Worm (Caenorhabditis elegans) whole organism, L3 larva: Measurements from ENCODE around the gene T20G5.12.
A peak's percentile ranks its signal among the peaks of the same experiment; 100 is the strongest.

Experiments
- R02D3.7 ChIP-seq: fragments of 150-350 bp; optimal IDR thresholded peaks from 2 replicates; lab custom pipeline; 2014; ENCODE audit warnings: missing biosample characterization, missing genetic modification characterization
- ceh-28 ChIP-seq: fragments of 150-350 bp; optimal IDR thresholded peaks from 2 replicates; lab custom pipeline; 2014; ENCODE audit warnings: missing biosample characterization, missing genetic modification reagents, missing genetic modification characterization
- ceh-82 ChIP-seq: fragments of 150-350 bp; optimal IDR thresholded peaks from 2 replicates; lab custom pipeline; 2014; ENCODE audit warnings: missing biosample characterization, missing genetic modification characterization
- ceh-9 ChIP-seq: sonication (generic microtip); optimal IDR thresholded peaks from 2 replicates; lab custom pipeline; 2018; ENCODE audit warnings: missing biosample characterization, missing genetic modification characterization
- daf-12 ChIP-seq: fragments of 150-350 bp; optimal IDR thresholded peaks from 2 replicates; lab custom pipeline; 2014; ENCODE audit warnings: missing biosample characterization, missing genetic modification reagents, missing genetic modification characterization
- egl-5 ChIP-seq: fragments of 150-350 bp; optimal IDR thresholded peaks from 2 replicates; lab custom pipeline; 2017; ENCODE audit warnings: missing biosample characterization, missing genetic modification reagents, missing genetic modification characterization, inconsistent platforms
- elt-1 ChIP-seq: fragments of 150-350 bp; optimal IDR thresholded peaks from 2 replicates; lab custom pipeline; 2014; ENCODE audit warnings: missing biosample characterization, missing genetic modification characterization
- elt-2 ChIP-seq: sonication (generic microtip); optimal IDR thresholded peaks from 2 replicates; lab custom pipeline; 2016; ENCODE audit warnings: missing genetic modification reagents, mild to moderate bottlenecking, missing genetic modification characterization, missing compliant biosample characterization
- elt-3 ChIP-seq, 3 experiments: fragments of 150-350 bp in 1 of 3; sonication (generic microtip) in 2 of 3; optimal IDR thresholded peaks; 2 replicates in 2 of 3; 4 replicates in 1 of 3; lab custom pipeline; 2014 to 2017; ENCODE audit warnings: missing biosample characterization in 3 of 3, missing genetic modification characterization in 3 of 3
- eor-1 ChIP-seq, 2 experiments: fragments of 150-350 bp; optimal IDR thresholded peaks; 2 replicates each; lab custom pipeline; 2014 to 2018; ENCODE audit warnings: missing biosample characterization in 2 of 2, missing genetic modification characterization in 2 of 2
- fkh-10 ChIP-seq: sonication (generic microtip); optimal IDR thresholded peaks from 2 replicates; lab custom pipeline; 2017; ENCODE audit warnings: missing biosample characterization, missing genetic modification reagents, missing genetic modification characterization
- fos-1 ChIP-seq: fragments of 150-350 bp; optimal IDR thresholded peaks from 2 replicates; lab custom pipeline; 2014; ENCODE audit warnings: missing biosample characterization, missing genetic modification characterization
- jun-1 ChIP-seq: fragments of 150-350 bp; optimal IDR thresholded peaks from 2 replicates; lab custom pipeline; 2014; ENCODE audit warnings: missing biosample characterization, missing genetic modification reagents, missing genetic modification characterization
- lin-39 ChIP-seq: fragments of 150-350 bp; optimal IDR thresholded peaks from 2 replicates; lab custom pipeline; 2018; ENCODE audit warnings: missing biosample characterization, missing genetic modification reagents, missing genetic modification characterization
- lsy-12 ChIP-seq: sonication (generic microtip); optimal IDR thresholded peaks from 2 replicates; lab custom pipeline; 2016; ENCODE audit warnings: mild to moderate bottlenecking, missing genetic modification characterization, missing compliant biosample characterization
- mml-1 ChIP-seq: fragments of 150-350 bp; sonication (generic microtip); optimal IDR thresholded peaks from 3 replicates; lab custom pipeline; 2014; ENCODE audit warnings: missing biosample characterization, missing genetic modification characterization
- nhr-11 ChIP-seq: fragments of 150-350 bp; optimal IDR thresholded peaks from 2 replicates; lab custom pipeline; 2014; ENCODE audit warnings: missing biosample characterization, missing genetic modification characterization
- nhr-12 ChIP-seq: fragments of 150-350 bp; optimal IDR thresholded peaks from 2 replicates; lab custom pipeline; 2014; ENCODE audit warnings: missing biosample characterization, missing genetic modification characterization
- nhr-23 ChIP-seq: fragments of 150-350 bp; optimal IDR thresholded peaks from 2 replicates; lab custom pipeline; 2014; ENCODE audit warnings: missing biosample characterization, missing genetic modification reagents, missing genetic modification characterization
- nhr-237 ChIP-seq: fragments of 150-350 bp; optimal IDR thresholded peaks from 2 replicates; lab custom pipeline; 2014; ENCODE audit warnings: missing biosample characterization, missing genetic modification characterization
- nhr-25 ChIP-seq: sonication (generic microtip); optimal IDR thresholded peaks from 2 replicates; lab custom pipeline; 2017; ENCODE audit warnings: missing biosample characterization, missing genetic modification characterization
- nhr-28 ChIP-seq: fragments of 150-350 bp; optimal IDR thresholded peaks from 2 replicates; lab custom pipeline; 2014; ENCODE audit warnings: missing biosample characterization, missing genetic modification characterization
- nhr-67 ChIP-seq: fragments of 150-350 bp; optimal IDR thresholded peaks from 2 replicates; lab custom pipeline; 2014; ENCODE audit warnings: missing biosample characterization, missing genetic modification characterization
- nhr-76 ChIP-seq: fragments of 150-350 bp; sonication (generic microtip); optimal IDR thresholded peaks from 5 replicates; lab custom pipeline; 2014; ENCODE audit warnings: missing biosample characterization, missing genetic modification characterization
- pha-4 ChIP-seq: fragments of 150-350 bp; optimal IDR thresholded peaks from 2 replicates; lab custom pipeline; 2014; ENCODE audit warnings: missing biosample characterization, missing genetic modification reagents, missing genetic modification characterization
- pqm-1 ChIP-seq: fragments of 150-350 bp; optimal IDR thresholded peaks from 2 replicates; lab custom pipeline; 2017; ENCODE audit warnings: missing biosample characterization, missing genetic modification characterization, inconsistent platforms
- sea-2 ChIP-seq: fragments of 150-350 bp; sonication (generic microtip); optimal IDR thresholded peaks from 4 replicates; lab custom pipeline; 2014; ENCODE audit warnings: missing biosample characterization, missing genetic modification reagents, missing genetic modification characterization
- snpc-4 ChIP-seq: fragments of 150-350 bp; optimal IDR thresholded peaks from 2 replicates; lab custom pipeline; 2014; ENCODE audit warnings: missing biosample characterization, missing genetic modification characterization
- tbx-2 ChIP-seq: sonication (generic microtip); optimal IDR thresholded peaks from 2 replicates; lab custom pipeline; 2016; ENCODE audit warnings: mild to moderate bottlenecking, missing genetic modification characterization, missing compliant biosample characterization
- unc-39 ChIP-seq: sonication (generic microtip); optimal IDR thresholded peaks from 4 replicates; lab custom pipeline; 2017; ENCODE audit warnings: missing biosample characterization, missing genetic modification characterization
- unc-62 ChIP-seq: fragments of 150-350 bp; sonication (generic microtip); optimal IDR thresholded peaks from 4 replicates; lab custom pipeline; 2014; ENCODE audit warnings: missing biosample characterization, missing genetic modification reagents, missing genetic modification characterization
- zag-1 ChIP-seq: fragments of 150-350 bp; optimal IDR thresholded peaks from 2 replicates; lab custom pipeline; 2014; ENCODE audit warnings: missing biosample characterization, missing genetic modification characterization
- ztf-11 ChIP-seq: fragments of 150-350 bp; optimal IDR thresholded peaks from 2 replicates; lab custom pipeline; 2014; ENCODE audit warnings: missing biosample characterization, missing genetic modification characterization

The T20G5.12 gene

DNA sequence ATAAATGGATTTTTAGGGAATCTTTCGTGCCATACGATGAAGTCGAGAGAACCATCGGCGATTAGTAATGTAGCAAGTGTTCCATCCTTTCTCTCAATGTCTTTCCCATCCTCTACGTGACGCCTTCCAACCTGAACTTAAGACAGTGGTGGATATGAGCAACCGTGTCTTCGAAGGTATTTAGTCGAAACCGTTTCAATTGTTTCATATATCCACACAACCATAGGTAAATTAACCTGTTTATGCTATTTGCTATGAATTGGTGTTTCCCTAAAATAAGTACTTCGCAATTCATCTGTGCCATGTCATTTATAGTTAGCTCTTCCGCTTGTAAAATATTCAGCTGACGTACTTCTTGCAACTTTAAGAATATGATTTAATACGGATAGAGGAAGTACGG, 5.5 kb upstream of the T20G5.12 start:
- TF ChIP-seq pqm-1 (tag; lab: Kevin White, UChicago) (no peak), elt-1 (tag; lab: Kevin White, UChicago) (no peak), R02D3.7 (no peak), unc-62 (no peak), snpc-4 (tag; lab: Kevin White, UChicago) (no peak), tbx-2 (no peak), ztf-11 (no peak), elt-3 (tag; optimal IDR thresholded peaks at IDR 0.05; lab: Kevin White, UChicago) (no peak), ceh-28 (tag; lab: Kevin White, UChicago) (no peak), nhr-25 (tag; lab: Kevin White, UChicago) (no peak), ceh-9 (no peak), mml-1 (tag; lab: Kevin White, UChicago) (no peak), nhr-11 (tag; lab: Kevin White, UChicago) (no peak), fkh-10 (GFP tag; lab: Kevin White, UChicago) (no peak)

DNA sequence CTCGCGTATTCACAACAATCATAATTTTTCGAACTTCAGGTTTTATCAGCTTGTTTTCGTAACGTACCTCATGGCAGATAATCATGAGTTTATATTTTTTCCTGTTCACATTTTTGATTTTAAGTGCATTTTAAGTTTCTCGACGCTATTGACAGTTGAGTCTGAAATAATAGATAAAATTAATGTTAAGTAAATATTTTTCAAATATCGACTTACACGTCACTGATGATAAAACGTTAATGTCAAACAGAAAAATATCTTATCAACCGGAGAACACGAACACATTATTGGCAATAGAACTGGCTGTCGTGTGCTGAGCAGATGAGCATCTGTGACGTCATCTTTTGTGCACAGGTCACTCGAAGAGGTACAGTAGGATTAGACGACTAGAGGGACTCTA, 4.6 kb upstream of the T20G5.12 start:
- TF ChIP-seq ztf-11 (no peak), daf-12 (tag; lab: Kevin White, UChicago) (no peak), fkh-10 (GFP tag; lab: Kevin White, UChicago) (no peak), ceh-28 (tag; lab: Kevin White, UChicago) (no peak), pha-4 (tag; lab: Kevin White, UChicago) (peak; percentile 76), elt-2 (tag; lab: Kevin White, UChicago) (peak; percentile 56), unc-39 (no peak), lin-39 (no peak), nhr-25 (tag; lab: Kevin White, UChicago) (no peak), nhr-23 (tag; lab: Kevin White, UChicago) (no peak), nhr-11 (tag; lab: Kevin White, UChicago) (no peak), nhr-76 (tag; lab: Kevin White, UChicago) (no peak), lsy-12 (tag; lab: Kevin White, UChicago) (no peak), unc-62 (no peak), sea-2 (no peak), fos-1 (tag; lab: Kevin White, UChicago) (no peak), ceh-82 (tag; lab: Kevin White, UChicago) (no peak), pqm-1 (tag; lab: Kevin White, UChicago) (peak; percentile 71)

DNA sequence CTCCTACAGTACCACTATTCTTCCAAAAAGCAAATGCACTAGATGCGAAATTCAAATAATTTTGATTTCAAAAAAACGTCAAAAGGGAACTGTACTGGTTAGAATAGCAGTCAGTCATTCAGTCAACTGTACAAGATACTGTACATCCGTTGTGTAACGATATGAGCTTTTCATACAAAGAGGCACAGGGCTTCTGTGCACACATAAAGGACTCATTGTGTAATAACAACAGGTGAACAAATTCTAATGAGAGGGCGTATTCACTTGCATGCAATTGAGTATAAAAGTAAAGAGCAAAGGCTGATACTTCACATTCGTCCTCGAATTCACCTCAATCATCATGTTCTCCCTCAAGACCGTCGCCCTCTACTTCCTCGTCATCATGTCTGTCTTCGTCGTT, 4.0 kb upstream of the T20G5.12 start, which contains the start of gene dod-6:
Gene dod-6 (plus strand): TSS at position 301 of the 400 bp plus-strand sequence.
- no peak for TF ChIP-seq egl-5
- TF ChIP-seq mml-1 (tag; lab: Kevin White, UChicago): no peak
- TF ChIP-seq unc-62: no peak
- TF ChIP-seq nhr-25 (tag; lab: Kevin White, UChicago): no peak
- no peak for TF ChIP-seq elt-1 (tag; lab: Kevin White, UChicago)
- TF ChIP-seq pqm-1 (tag; lab: Kevin White, UChicago): no peak
- no peak for TF ChIP-seq R02D3.7
- TF ChIP-seq eor-1 (tag; optimal IDR thresholded peaks at IDR 0.05; lab: Kevin White, UChicago): no peak
- TF ChIP-seq nhr-28 (tag; lab: Kevin White, UChicago): no peak
- no peak for TF ChIP-seq jun-1 (tag; lab: Kevin White, UChicago)
- TF ChIP-seq ztf-11: no peak
- no peak for TF ChIP-seq elt-2 (tag; lab: Kevin White, UChicago)
- TF ChIP-seq nhr-237: no peak
- TF ChIP-seq daf-12 (tag; lab: Kevin White, UChicago): no peak
- TF ChIP-seq nhr-12: no peak
- no peak for TF ChIP-seq lin-39
- no peak for TF ChIP-seq snpc-4 (tag; lab: Kevin White, UChicago)
- TF ChIP-seq nhr-67 (tag; lab: Kevin White, UChicago): no peak
- no peak for TF ChIP-seq zag-1 (tag; lab: Kevin White, UChicago)

DNA sequence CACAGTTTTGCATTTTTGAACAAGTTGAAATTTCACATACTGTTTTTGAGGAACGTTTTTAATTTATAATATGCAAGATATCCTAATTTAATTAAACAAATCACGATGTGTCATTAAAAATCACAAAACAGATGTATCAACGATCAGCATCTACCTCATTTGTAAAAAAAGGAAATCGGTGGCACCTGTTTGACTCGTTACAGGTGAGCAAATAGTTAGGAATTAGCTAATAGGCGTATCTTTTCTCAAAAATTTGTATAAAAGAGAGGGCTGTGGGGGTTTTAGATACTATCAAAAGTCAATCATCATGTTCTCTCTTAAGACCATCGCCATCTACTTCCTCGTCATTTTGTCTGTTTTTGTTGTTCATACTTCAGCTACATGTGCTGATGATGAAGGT, 2.4 kb upstream of the T20G5.12 start, which contains the start of gene T20G5.8:
Gene T20G5.8 (plus strand): TSS at position 301 of the 400 bp plus-strand sequence.
- no peak for TF ChIP-seq nhr-23 (tag; lab: Kevin White, UChicago)

DNA sequence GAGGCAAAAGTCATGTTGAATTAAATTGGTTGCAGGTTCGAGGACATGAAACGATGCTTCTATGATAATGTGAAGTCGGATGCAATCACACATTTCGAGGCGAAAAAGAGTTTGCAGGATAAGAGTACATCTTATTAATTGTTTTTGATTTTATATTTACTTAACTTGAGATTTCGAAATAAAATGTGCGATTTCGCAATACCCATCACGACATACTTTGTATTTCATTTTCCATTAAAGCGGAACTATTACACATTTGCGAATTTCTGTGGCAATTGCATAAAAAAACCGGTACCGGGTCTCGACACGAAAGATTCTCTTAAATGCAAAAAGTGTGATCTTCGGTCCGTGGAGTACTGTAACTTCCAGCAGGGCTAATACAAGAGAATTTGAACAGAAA, 987 bp downstream of the T20G5.12 start:
- TF ChIP-seq nhr-25 (tag; lab: Kevin White, UChicago) (peak; percentile 41), unc-62 (no peak), nhr-23 (tag; lab: Kevin White, UChicago) (no peak), unc-39 (no peak), tbx-2 (no peak)
